Worm (Caenorhabditis elegans): Measurements from ENCODE around the gene ZK177.1.

Gene ZK177.1

DNA sequence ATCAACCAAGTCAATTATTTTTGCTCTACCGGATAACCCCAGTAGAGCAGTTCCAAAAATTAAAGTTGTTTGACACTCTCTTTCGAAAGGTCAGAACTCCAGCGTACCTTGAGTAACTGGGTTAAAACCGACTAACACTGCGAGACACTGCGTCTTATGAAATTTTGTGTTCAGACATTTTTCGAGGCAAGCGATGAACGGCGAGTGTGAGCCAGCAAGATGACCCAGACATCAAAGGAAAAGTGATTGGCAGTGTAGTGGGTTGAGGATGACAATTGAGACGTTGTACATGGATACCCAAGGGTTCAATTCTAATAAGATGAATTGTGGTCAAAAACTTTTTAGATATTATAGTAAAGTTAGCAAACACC, 16.2 kb downstream of the ZK177.1 start (continued):
- TF ChIP-seq C34B4.2 (tag; optimal IDR thresholded peaks at IDR 0.05) (no peak), lsy-2 (tag; optimal IDR thresholded peaks at IDR 0.05) (peak; percentile 50 to 72), dpl-1 (GFP tag; optimal IDR thresholded peaks at IDR 0.05) (peak; percentile 11 to 47 (median 25)), tlp-1 (tag; optimal IDR thresholded peaks at IDR 0.05) (no peak), nhr-237 (tag; optimal IDR thresholded peaks at IDR 0.05) (no peak), irx-1 (tag; optimal IDR thresholded peaks at IDR 0.05) (no peak), skn-1 (tag; optimal IDR thresholded peaks at IDR 0.05) (peak; percentile 26), lin-35 (GFP tag; optimal IDR thresholded peaks at IDR 0.05) (peak; percentile 15 to 59), snu-23 (GFP tag; optimal IDR thresholded peaks at IDR 0.05) (peak; percentile 70)

DNA sequence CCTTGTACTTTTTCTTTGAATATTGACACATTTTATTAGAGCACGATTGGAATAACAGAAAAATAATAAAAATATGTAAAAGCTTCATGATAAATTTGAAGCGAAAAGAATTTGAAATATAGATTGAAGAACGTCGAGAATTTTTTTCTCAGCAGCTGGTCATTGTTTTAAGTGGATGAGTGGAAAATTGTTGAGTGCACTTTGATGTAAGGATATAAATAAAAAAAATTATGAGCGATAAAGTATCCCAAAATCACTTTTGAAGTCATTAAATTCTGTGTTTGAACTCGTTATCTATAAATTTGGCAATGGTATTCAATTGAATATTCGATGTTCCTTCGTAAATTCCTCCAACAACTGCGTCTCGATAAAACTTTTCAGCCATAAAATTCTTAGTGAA, 16.8 kb downstream of the ZK177.1 start, which contains the start of gene ins-13:
Gene ins-13 (minus strand): TSS at position 101 of the 400 bp plus-strand sequence.
- TF ChIP-seq lin-14 (GFP tag; optimal IDR thresholded peaks at IDR 0.05) (no peak), C16A3.4 (tag; optimal IDR thresholded peaks at IDR 0.05) (no peak), F16B12.6 (tag; optimal IDR thresholded peaks at IDR 0.05) (no peak), sup-37 (GFP tag; optimal IDR thresholded peaks at IDR 0.05) (no peak), mep-1 (tag; optimal IDR thresholded peaks at IDR 0.05) (no peak), fkh-8 (tag; optimal IDR thresholded peaks at IDR 0.05) (no peak), lin-13 (GFP tag; optimal IDR thresholded peaks at IDR 0.05) (no peak), sptf-1 (tag; optimal IDR thresholded peaks at IDR 0.05) (no peak), fkh-4 (tag; optimal IDR thresholded peaks at IDR 0.05; ENCODE audit: borderline replicate concordance) (no peak), lin-39 (tag; optimal IDR thresholded peaks at IDR 0.05) (no peak), unc-30 (tag; optimal IDR thresholded peaks at IDR 0.05) (no peak), hlh-4 (tag; optimal IDR thresholded peaks at IDR 0.05) (no peak), ceh-90 (tag; optimal IDR thresholded peaks at IDR 0.05) (no peak)

DNA sequence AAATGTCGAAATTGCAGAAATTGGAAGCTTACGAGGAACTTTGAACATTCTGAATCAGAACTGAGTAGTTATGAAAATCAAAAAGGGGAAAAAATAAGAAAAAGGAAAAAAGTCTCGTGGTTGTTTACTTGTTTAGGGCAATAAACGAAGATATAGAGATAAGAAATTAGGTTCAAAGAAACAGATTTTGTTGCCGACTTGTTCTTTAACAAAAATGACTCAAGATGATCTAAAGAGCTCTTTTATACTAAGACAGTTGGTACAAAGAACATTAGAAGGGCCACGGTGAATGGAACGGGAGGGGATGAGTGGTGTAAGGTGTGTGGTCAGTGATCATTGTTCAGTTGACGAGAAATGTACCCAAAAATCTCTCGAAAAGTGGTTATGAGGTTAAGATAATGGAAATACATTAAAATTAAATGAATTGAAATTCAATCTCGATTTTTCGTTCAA, 19.5 kb downstream of the ZK177.1 start, which contains the start of gene acdh-2:
Gene acdh-2 (minus strand): TSS at position 51 of the 453 bp plus-strand sequence.
- TF ChIP-seq snu-23 (GFP tag; optimal IDR thresholded peaks at IDR 0.05) (peak; percentile 22), lin-39 (tag; optimal IDR thresholded peaks at IDR 0.05) (no peak), nhr-71 (tag; optimal IDR thresholded peaks at IDR 0.05) (peak; percentile 51)

DNA sequence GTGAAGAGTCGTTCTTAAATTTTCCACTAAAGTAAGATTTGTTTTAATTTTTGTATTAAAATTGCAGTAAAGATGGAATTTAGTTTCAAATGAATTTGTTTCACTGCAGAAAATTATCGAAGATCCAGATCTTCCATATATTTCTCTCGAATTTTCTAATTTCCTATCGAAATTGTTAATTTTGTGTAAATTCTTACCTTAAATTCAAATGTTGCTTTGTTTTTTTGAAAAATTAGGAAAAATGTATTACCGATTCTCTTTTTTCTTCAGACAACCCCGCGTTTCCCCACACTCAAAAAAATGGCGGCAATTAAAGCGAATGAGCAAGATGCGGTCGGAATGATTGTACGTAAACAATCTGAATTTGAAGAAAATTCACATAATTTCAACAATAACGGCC, 21.8 kb downstream of the ZK177.1 start, which contains the start of gene C17C3.6:
Gene C17C3.6 (plus strand): TSS at position 301 of the 400 bp plus-strand sequence.
- TF ChIP-seq aly-2 (tag; optimal IDR thresholded peaks at IDR 0.05) (no peak), ceh-82 (tag; optimal IDR thresholded peaks at IDR 0.05) (no peak), lin-14 (GFP tag; optimal IDR thresholded peaks at IDR 0.05) (no peak), ceh-8 (GFP tag; optimal IDR thresholded peaks at IDR 0.05) (no peak), swsn-7 (tag; optimal IDR thresholded peaks at IDR 0.05) (no peak), mdl-1 (tag; optimal IDR thresholded peaks at IDR 0.05) (no peak)

DNA sequence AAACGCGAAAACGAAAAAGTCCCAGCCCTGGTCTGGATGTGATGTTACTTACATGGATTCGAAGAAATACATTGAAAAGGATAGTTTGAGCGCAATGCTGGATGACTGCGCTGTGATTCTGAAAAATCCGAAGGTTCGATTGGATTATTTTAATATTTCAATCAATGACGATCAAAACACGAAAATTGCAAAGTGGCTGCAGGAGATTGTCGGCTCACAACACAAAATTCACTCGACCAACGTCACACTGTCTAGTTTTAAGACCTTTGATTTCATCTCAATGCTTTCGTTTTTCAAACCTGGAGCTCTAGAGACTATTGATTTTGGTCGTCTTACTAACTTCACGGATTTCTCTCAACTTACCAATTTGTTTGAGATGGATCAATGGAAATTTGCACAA, 23.6 kb downstream of the ZK177.1 start, which contains the start of gene C17C3.5:
Gene C17C3.5 (plus strand): TSS at position 301 of the 400 bp plus-strand sequence.
- no peak for TF ChIP-seq nhr-11 (tag; optimal IDR thresholded peaks at IDR 0.05)
- TF ChIP-seq Y116A8C.19 (tag; optimal IDR thresholded peaks at IDR 0.05; ENCODE audit: borderline replicate concordance), result no peak
- TF ChIP-seq pqm-1 (tag; optimal IDR thresholded peaks at IDR 0.05), result no peak
- no peak for TF ChIP-seq elt-3 (tag; optimal IDR thresholded peaks at IDR 0.05)
- no peak for TF ChIP-seq ceh-63 (GFP tag; optimal IDR thresholded peaks at IDR 0.05)
- TF ChIP-seq hlh-4 (tag; optimal IDR thresholded peaks at IDR 0.05), result no peak
- TF ChIP-seq tbx-2 (tag; optimal IDR thresholded peaks at IDR 0.05), result no peak
- no peak for TF ChIP-seq ama-1 (optimal IDR thresholded peaks at IDR 0.05)
- no peak for TF ChIP-seq nhr-77 (tag; optimal IDR thresholded peaks at IDR 0.05)
- TF ChIP-seq ztf-4 (tag; optimal IDR thresholded peaks at IDR 0.05), result no peak
- no peak for TF ChIP-seq lin-15B (tag; optimal IDR thresholded peaks at IDR 0.05)
- TF ChIP-seq ceh-90 (tag; optimal IDR thresholded peaks at IDR 0.05), result no peak
- no peak for TF ChIP-seq grh-1 (GFP tag; IDR thresholded peaks at IDR 0.05)
- TF ChIP-seq C16A3.4 (tag; optimal IDR thresholded peaks at IDR 0.05), result no peak
- no peak for TF ChIP-seq mdl-1 (tag; optimal IDR thresholded peaks at IDR 0.05)
- TF ChIP-seq alr-1 (tag; optimal IDR thresholded peaks at IDR 0.05; ENCODE audit: borderline replicate concordance), result no peak
- no peak for TF ChIP-seq swsn-7 (tag; optimal IDR thresholded peaks at IDR 0.05)
- TF ChIP-seq ceh-8 (GFP tag; optimal IDR thresholded peaks at IDR 0.05), result no peak
- no peak for TF ChIP-seq nhr-85 (tag)
- no peak for TF ChIP-seq fkh-4 (tag; optimal IDR thresholded peaks at IDR 0.05; ENCODE audit: borderline replicate concordance)
